Worm (Caenorhabditis elegans) whole organism, mixed stage, embryonic: ENCODE results near the gene col-76.

Source experiments
- elt-1 ChIP-seq: sonication (generic microtip); optimal IDR thresholded peaks from 2 replicates; lab custom pipeline; 2017; ENCODE audit warnings: missing genetic modification characterization, mild to moderate bottlenecking, missing compliant biosample characterization, antibody characterized with exemption, moderate library complexity, borderline replicate concordance; ENCODE audit not compliant: insufficient read depth
- elt-3 ChIP-seq: fragments of 150-350 bp; optimal IDR thresholded peaks from 2 replicates; lab custom pipeline; 2014; ENCODE audit warnings: missing biosample characterization, missing genetic modification characterization
- lin-13 ChIP-seq: fragments of 150-350 bp; optimal IDR thresholded peaks from 2 replicates; lab custom pipeline; 2014; ENCODE audit warnings: missing biosample characterization, missing genetic modification characterization
- lsy-2 ChIP-seq: fragments of 150-350 bp; optimal IDR thresholded peaks from 2 replicates; lab custom pipeline; 2014; ENCODE audit warnings: missing biosample characterization, missing genetic modification characterization
- nhr-237 ChIP-seq: fragments of 150-350 bp; optimal IDR thresholded peaks from 2 replicates; lab custom pipeline; 2014; ENCODE audit warnings: missing biosample characterization, missing genetic modification characterization
- nhr-28 ChIP-seq: fragments of 150-350 bp; optimal IDR thresholded peaks from 2 replicates; lab custom pipeline; 2014; ENCODE audit warnings: missing biosample characterization, missing genetic modification characterization
- snpc-4 ChIP-seq: fragments of 150-350 bp; optimal IDR thresholded peaks from 2 replicates; lab custom pipeline; 2014; ENCODE audit warnings: missing biosample characterization, missing genetic modification characterization
- unc-62 ChIP-seq: fragments of 150-350 bp; optimal IDR thresholded peaks from 2 replicates; lab custom pipeline; 2014; ENCODE audit warnings: missing biosample characterization, missing genetic modification reagents, missing genetic modification characterization
- ztf-11 ChIP-seq: fragments of 150-350 bp; optimal IDR thresholded peaks from 2 replicates; lab custom pipeline; 2014; ENCODE audit warnings: missing biosample characterization, missing genetic modification characterization

DNA sequence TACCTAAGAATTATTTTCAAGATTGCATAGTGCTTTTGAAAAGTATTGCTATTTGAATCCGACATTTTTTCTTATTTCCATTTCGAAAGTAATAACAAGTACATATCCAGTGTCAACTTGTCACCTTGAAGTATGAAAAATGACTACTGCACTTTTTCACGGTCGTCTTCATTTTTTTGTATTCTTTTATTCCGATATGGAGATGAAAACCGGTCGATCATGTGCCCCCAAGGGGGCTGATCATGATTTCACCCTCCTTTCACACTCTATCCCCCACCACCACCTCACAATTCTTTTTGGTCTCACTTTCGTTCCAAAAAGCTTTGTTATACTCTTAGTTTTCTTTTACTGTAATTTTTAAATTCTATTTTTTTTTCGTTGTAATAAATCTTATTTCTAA, 21.8 kb downstream of the col-76 start:
- TF ChIP-seq snpc-4 (tag; lab: Kevin White, UChicago) (no peak), elt-1 (no peak), lin-13 (tag; lab: Kevin White, UChicago) (no peak), unc-62 (GFP tag; lab: Kevin White, UChicago) (no peak), elt-3 (tag; lab: Kevin White, UChicago) (no peak), ztf-11 (no peak), lsy-2 (tag; lab: Kevin White, UChicago) (no peak), nhr-237 (tag; lab: Kevin White, UChicago) (no peak), nhr-28 (tag; lab: Kevin White, UChicago) (no peak)
